Fruit fly (Drosophila melanogaster) whole organism, wandering third instar larva: ENCODE data around the gene CG43336.

Source experiments
- Abd-B ChIP-seq: fragments of >200 bp; optimal IDR thresholded peaks from 2 replicates; lab custom pipeline; 2017; ENCODE audit warnings: missing biosample characterization, missing genetic modification characterization
- CG32264 ChIP-seq: fragments of 200-800 bp; sonication (Bioruptor generic); optimal IDR thresholded peaks from 2 replicates; lab custom pipeline; 2016; ENCODE audit warnings: missing biosample characterization, missing genetic modification characterization
- CG9705 ChIP-seq: fragments of 200-800 bp; sonication (Bioruptor generic); optimal IDR thresholded peaks from 2 replicates; lab custom pipeline; 2018; ENCODE audit warnings: missing biosample characterization, mild to moderate bottlenecking, missing genetic modification characterization
- CrebA ChIP-seq: fragments of 200-800 bp; sonication (Bioruptor generic); optimal IDR thresholded peaks from 2 replicates; lab custom pipeline; 2016; ENCODE audit warnings: missing biosample characterization, mild to moderate bottlenecking, missing genetic modification characterization, borderline replicate concordance
- Dfd ChIP-seq: fragments of >200 bp; optimal IDR thresholded peaks from 2 replicates; lab custom pipeline; 2017; ENCODE audit warnings: missing biosample characterization, missing genetic modification characterization
- GATAd ChIP-seq: sonication (Bioruptor generic); optimal IDR thresholded peaks from 2 replicates; lab custom pipeline; 2016; ENCODE audit warnings: missing biosample characterization, missing genetic modification characterization
- HLH106 ChIP-seq: fragments of 200-800 bp; optimal IDR thresholded peaks from 3 replicates; lab custom pipeline; 2019; ENCODE audit warnings: missing biosample characterization, mild to moderate bottlenecking, missing genetic modification characterization, moderate library complexity
- Hnf4 ChIP-seq: fragments of 200-800 bp; sonication (Bioruptor generic); optimal IDR thresholded peaks from 2 replicates; lab custom pipeline; 2016; ENCODE audit warnings: missing biosample characterization, mild to moderate bottlenecking, missing genetic modification characterization
- Hr78 ChIP-seq: fragments of >200 bp; optimal IDR thresholded peaks from 2 replicates; lab custom pipeline; 2017; ENCODE audit warnings: missing biosample characterization, missing genetic modification characterization
- Hr83 ChIP-seq: fragments of 200-300 bp; sonication (Bioruptor generic); optimal IDR thresholded peaks from 2 replicates; lab custom pipeline; 2016; ENCODE audit warnings: missing biosample characterization, mild to moderate bottlenecking, missing genetic modification characterization, moderate library complexity; ENCODE audit not compliant: poor library complexity, severe bottlenecking
- Myc ChIP-seq: fragments of >200 bp; optimal IDR thresholded peaks from 2 replicates; lab custom pipeline; 2017
- N ChIP-seq: fragments of >200 bp; optimal IDR thresholded peaks from 2 replicates; lab custom pipeline; 2018; ENCODE audit warnings: missing biosample characterization, missing external identifiers, missing genetic modification characterization
- OdsH ChIP-seq: fragments of 200-800 bp; sonication (Bioruptor generic); optimal IDR thresholded peaks from 2 replicates; lab custom pipeline; 2016; ENCODE audit warnings: missing biosample characterization, mild to moderate bottlenecking, missing genetic modification characterization
- Rel ChIP-seq, 2 experiments: fragments of 200-800 bp; sonication (Bioruptor generic) in 1 of 2; optimal IDR thresholded peaks; 2 replicates in 1 of 2; 3 replicates in 1 of 2; lab custom pipeline; 2016 to 2019; ENCODE audit warnings: mild to moderate bottlenecking in 2 of 2, missing biosample characterization in 2 of 2, missing genetic modification characterization in 2 of 2, moderate library complexity in 1 of 2
- Sp1 ChIP-seq: fragments of 200-800 bp; sonication (Bioruptor generic); optimal IDR thresholded peaks from 3 replicates; lab custom pipeline; 2019; ENCODE audit warnings: missing biosample characterization, mild to moderate bottlenecking, missing genetic modification characterization, moderate library complexity
- Vsx2 ChIP-seq: fragments of 200-300, 225-300 bp; sonication (Bioruptor generic); optimal IDR thresholded peaks from 2 replicates; lab custom pipeline; 2018; ENCODE audit warnings: missing biosample characterization, missing genetic modification characterization; ENCODE audit not compliant: partially characterized antibody
- br ChIP-seq: fragments of 200-800 bp; sonication (Bioruptor generic); optimal IDR thresholded peaks from 2 replicates; lab custom pipeline; 2016; ENCODE audit warnings: missing biosample characterization, missing genetic modification characterization
- brk ChIP-seq: fragments of 200-800 bp; sonication (Bioruptor generic); optimal IDR thresholded peaks from 2 replicates; lab custom pipeline; 2016; ENCODE audit warnings: missing biosample characterization, mild to moderate bottlenecking, missing genetic modification characterization
- dl ChIP-seq, 2 experiments: fragments of 175-275, 200-275 bp in 1 of 2; fragments of 200-275 bp in 1 of 2; sonication (Bioruptor generic); optimal IDR thresholded peaks; lab custom pipeline; 2018; ENCODE audit warnings: mild to moderate bottlenecking in 2 of 2, missing biosample characterization in 2 of 2, missing genetic modification characterization in 2 of 2, moderate library complexity in 2 of 2; ENCODE audit not compliant: partially characterized antibody in 2 of 2, insufficient read depth in 1 of 2
- dmrt93B ChIP-seq: fragments of 200-800 bp; sonication (Bioruptor generic); optimal IDR thresholded peaks from 2 replicates; lab custom pipeline; 2018; ENCODE audit warnings: missing biosample characterization, mild to moderate bottlenecking, missing genetic modification characterization
- dsf ChIP-seq: sonication (Bioruptor generic); optimal IDR thresholded peaks from 2 replicates; lab custom pipeline; 2016; ENCODE audit warnings: missing biosample characterization, missing genetic modification characterization, borderline replicate concordance
- ey ChIP-seq: fragments of 200-800 bp; sonication (Bioruptor generic); optimal IDR thresholded peaks from 2 replicates; lab custom pipeline; 2016; ENCODE audit warnings: missing biosample characterization, missing genetic modification characterization
- foxo ChIP-seq, 2 experiments: fragments of 200-800 bp; sonication (Bioruptor generic); optimal IDR thresholded peaks; 2 replicates in 1 of 2; 3 replicates in 1 of 2; lab custom pipeline; 2016 to 2017; ENCODE audit warnings: missing biosample characterization in 2 of 2, missing genetic modification characterization in 2 of 2
- fru ChIP-seq: fragments of 200-800 bp; sonication (Bioruptor generic); optimal IDR thresholded peaks from 3 replicates; lab custom pipeline; 2016; ENCODE audit warnings: missing biosample characterization, mild to moderate bottlenecking, missing genetic modification characterization
- h ChIP-seq: fragments of 200-800 bp; sonication (Bioruptor generic); optimal IDR thresholded peaks from 3 replicates; lab custom pipeline; 2016; ENCODE audit warnings: missing biosample characterization, mild to moderate bottlenecking, missing genetic modification characterization
- jim ChIP-seq: fragments of 175-275, 200-325 bp; sonication (Bioruptor generic); optimal IDR thresholded peaks from 2 replicates; lab custom pipeline; 2016; ENCODE audit warnings: missing biosample characterization, mild to moderate bottlenecking, missing genetic modification characterization
- lola ChIP-seq: fragments of >200 bp; optimal IDR thresholded peaks from 2 replicates; lab custom pipeline; 2017; ENCODE audit warnings: missing biosample characterization, missing genetic modification characterization
- pan ChIP-seq: fragments of >200 bp; optimal IDR thresholded peaks from 2 replicates; lab custom pipeline; 2017
- psq ChIP-seq: fragments of 200-800 bp; sonication (Bioruptor generic); optimal IDR thresholded peaks from 3 replicates; lab custom pipeline; 2017; ENCODE audit warnings: missing biosample characterization, mild to moderate bottlenecking, missing genetic modification characterization, moderate library complexity
- rgr ChIP-seq: fragments of 200-800 bp; sonication (Bioruptor generic); optimal IDR thresholded peaks from 3 replicates; lab custom pipeline; 2016; ENCODE audit warnings: missing biosample characterization, mild to moderate bottlenecking, missing genetic modification characterization
- sv ChIP-seq: fragments of 200-800 bp; sonication (Bioruptor generic); optimal IDR thresholded peaks from 3 replicates; lab custom pipeline; 2016; ENCODE audit warnings: missing biosample characterization, missing genetic modification characterization
- tai ChIP-seq: sonication (Bioruptor generic); optimal IDR thresholded peaks from 2 replicates; lab custom pipeline; 2016; ENCODE audit warnings: missing biosample characterization, missing genetic modification characterization
- usp ChIP-seq: fragments of >200 bp; optimal IDR thresholded peaks from 2 replicates; lab custom pipeline; 2017; ENCODE audit warnings: missing biosample characterization, missing genetic modification characterization
- woc ChIP-seq: sonication (Bioruptor generic); optimal IDR thresholded peaks from 2 replicates; lab custom pipeline; 2016; ENCODE audit warnings: missing biosample characterization, mild to moderate bottlenecking, missing genetic modification characterization

The CG43336 gene

dm6 chr3R:15644733-15645132 is 7.8 kb downstream of the CG43336 start:
- TF ChIP-seq ey (GFP tag; lab: Kevin White, UChicago) (peak; percentile 27), br (GFP tag; lab: Kevin White, UChicago) (peak; percentile 26), Hnf4 (GFP tag; lab: Kevin White, UChicago) (peak; percentile 25), fru (GFP tag; lab: Kevin White, UChicago) (peak; percentile 46), psq (peak; percentile 10), h (peak; percentile 14), tai (GFP tag; lab: Kevin White, UChicago) (no peak), foxo (GFP tag; optimal IDR thresholded peaks at IDR 0.05; lab: Kevin White, UChicago) (peak in 1 of 2 experiments; percentile 66), woc (GFP tag; lab: Kevin White, UChicago) (peak; percentile 28), Abd-B (GFP tag; lab: Kevin White, UChicago) (no peak)

dm6 chr3R:15646899-15647443 is 10.0 kb downstream of the CG43336 start:
- TF ChIP-seq HLH106 (tag; lab: Kevin White, UChicago) (no peak), dl (GFP tag; optimal IDR thresholded peaks at IDR 0.05; lab: Kevin White, UChicago; ENCODE audit: insufficient read depth in 1 of 2, partially characterized antibody in 2 of 2) (no peak), Hnf4 (GFP tag; lab: Kevin White, UChicago) (no peak), Vsx2 (GFP tag; lab: Kevin White, UChicago) (no peak)

dm6 chr3R:15648898-15649297 is 11.9 kb downstream of the CG43336 start:
- TF ChIP-seq CrebA (GFP tag; lab: Kevin White, UChicago) (no peak), pan (lab: Kevin White, UChicago) (no peak), Dfd (GFP tag; lab: Kevin White, UChicago) (no peak), usp (GFP tag; lab: Kevin White, UChicago) (no peak), psq (no peak), Abd-B (GFP tag; lab: Kevin White, UChicago) (no peak), dsf (GFP tag; lab: Kevin White, UChicago) (no peak), Rel (GFP tag; optimal IDR thresholded peaks at IDR 0.05; lab: Kevin White, UChicago) (no peak), Rel (tag; optimal IDR thresholded peaks at IDR 0.05; lab: Kevin White, UChicago) (no peak), foxo (GFP tag; optimal IDR thresholded peaks at IDR 0.05; lab: Kevin White, UChicago) (no peak), br (GFP tag; lab: Kevin White, UChicago) (no peak), brk (GFP tag; lab: Kevin White, UChicago) (no peak)

- TF ChIP-seq Hr83, result no peak
- no peak for TF ChIP-seq OdsH
- TF ChIP-seq dl (GFP tag; optimal IDR thresholded peaks at IDR 0.05; lab: Kevin White, UChicago; ENCODE audit: insufficient read depth in 1 of 2, partially characterized antibody in 2 of 2), result no peak
- no peak for TF ChIP-seq ey (GFP tag; lab: Kevin White, UChicago)
- no peak for TF ChIP-seq CG32264
- TF ChIP-seq Abd-B (GFP tag; lab: Kevin White, UChicago), result no peak
- TF ChIP-seq br (GFP tag; lab: Kevin White, UChicago), result no peak
- no peak for TF ChIP-seq Sp1 (GFP tag; lab: Kevin White, UChicago)
- TF ChIP-seq jim (GFP tag; lab: Kevin White, UChicago), result no peak
- TF ChIP-seq, all 38 proteins: peak for 0
These were observed 13.3 kb downstream of the CG43336 start for dm6 chr3R:15650250-15650649.

dm6 chr3R:15650669-15651068 is 13.7 kb downstream of the CG43336 start:
- TF ChIP-seq CrebA (GFP tag; lab: Kevin White, UChicago) (no peak), jim (GFP tag; lab: Kevin White, UChicago) (no peak)
- TF ChIP-seq, all 38 proteins: peak for 0

dm6 chr3R:15651770-15652410 is 14.9 kb downstream of the CG43336 start:
- TF ChIP-seq Hnf4 (GFP tag; lab: Kevin White, UChicago) (peak; percentile 84), dmrt93B (GFP tag; lab: Kevin White, UChicago) (peak; percentile 88), br (GFP tag; lab: Kevin White, UChicago) (peak; percentile 93), lola (GFP tag; lab: Kevin White, UChicago) (no peak), foxo (GFP tag; optimal IDR thresholded peaks at IDR 0.05; lab: Kevin White, UChicago) (peak; percentile 84 to 94), CG9705 (GFP tag; lab: Kevin White, UChicago) (peak; percentile 82), usp (GFP tag; lab: Kevin White, UChicago) (no peak), CG32264 (peak; percentile 74), Hr78 (GFP tag; lab: Kevin White, UChicago) (no peak), jim (GFP tag; lab: Kevin White, UChicago) (no peak), dsf (GFP tag; lab: Kevin White, UChicago) (peak; percentile 43), GATAd (GFP tag; lab: Kevin White, UChicago) (no peak), OdsH (peak; percentile 90), fru (GFP tag; lab: Kevin White, UChicago) (peak; percentile 96), rgr (GFP tag; lab: Kevin White, UChicago) (peak; percentile 90), tai (GFP tag; lab: Kevin White, UChicago) (peak; percentile 78), brk (GFP tag; lab: Kevin White, UChicago) (peak; percentile 13), Myc (no peak), dl (GFP tag; optimal IDR thresholded peaks at IDR 0.05; lab: Kevin White, UChicago; ENCODE audit: insufficient read depth in 1 of 2, partially characterized antibody in 2 of 2) (no peak), h (peak; percentile 95), sv (GFP tag; lab: Kevin White, UChicago) (no peak), pan (lab: Kevin White, UChicago) (no peak), Vsx2 (GFP tag; lab: Kevin White, UChicago) (no peak), N (GFP tag; lab: Kevin White, UChicago) (no peak)
